Worm (Caenorhabditis elegans) whole organism, L1 larva: Measurements from ENCODE around the gene Y39H10B.2.

ENCODE experiments used
- F16B12.6 ChIP-seq: fragments of 150-350 bp; optimal IDR thresholded peaks from 2 replicates; lab custom pipeline; 2014; ENCODE audit warnings: missing biosample characterization, missing genetic modification characterization
- aha-1 ChIP-seq: fragments of 150-350 bp; optimal IDR thresholded peaks from 2 replicates; lab custom pipeline; 2014; ENCODE audit warnings: missing biosample characterization, missing genetic modification characterization
- aly-2 ChIP-seq: fragments of 150-350 bp; optimal IDR thresholded peaks from 2 replicates; lab custom pipeline; 2014; ENCODE audit warnings: missing biosample characterization, missing genetic modification characterization
- ama-1 ChIP-seq: fragments of 150-350 bp; optimal IDR thresholded peaks from 2 replicates; lab custom pipeline; 2014
- blmp-1 ChIP-seq: fragments of 150-350 bp; optimal IDR thresholded peaks from 2 replicates; lab custom pipeline; 2014; ENCODE audit warnings: missing biosample characterization, missing genetic modification characterization
- ceh-82 ChIP-seq, 3 experiments: fragments of 150-350 bp in 1 of 3; sonication (generic microtip) in 2 of 3; optimal IDR thresholded peaks; 2 replicates each; lab custom pipeline; 2014 to 2017; ENCODE audit warnings: missing biosample characterization in 3 of 3, missing genetic modification characterization in 3 of 3
- ceh-88 ChIP-seq: fragments of 200-800 bp; sonication (Bioruptor generic); IDR thresholded peaks from 2 replicates; pipeline ENCODE4 v1.3.6; 2022; ENCODE audit warnings: missing genetic modification characterization, missing compliant biosample characterization
- ces-1 ChIP-seq: fragments of 150-350 bp; optimal IDR thresholded peaks from 2 replicates; lab custom pipeline; 2014; ENCODE audit warnings: missing biosample characterization, missing genetic modification reagents, missing genetic modification characterization
- dpl-1 ChIP-seq, 3 experiments: fragments of 150-350 bp in 2 of 3; sonication (generic microtip) in 1 of 3; optimal IDR thresholded peaks; 2 replicates each; lab custom pipeline; 2014 to 2017; ENCODE audit warnings: missing biosample characterization in 3 of 3, missing genetic modification characterization in 3 of 3, missing genetic modification reagents in 3 of 3
- efl-1 ChIP-seq, 4 experiments: fragments of 150-350 bp; optimal IDR thresholded peaks in 3 of 4; peaks in 1 of 4; 1 replicate in 1 of 4; 2 replicates in 3 of 4; lab custom pipeline; 2014; ENCODE audit warnings: missing biosample characterization in 2 of 4, missing genetic modification characterization in 2 of 4, missing genetic modification reagents in 2 of 4
- efl-3 ChIP-seq: fragments of 200-800 bp; sonication (Bioruptor generic); optimal IDR thresholded peaks from 2 replicates; lab custom pipeline; 2018; ENCODE audit warnings: mild to moderate bottlenecking, missing genetic modification characterization, missing compliant biosample characterization
- egl-27 ChIP-seq, 2 experiments: fragments of 150-350 bp in 1 of 2; sonication (generic microtip); optimal IDR thresholded peaks; 3 replicates each; lab custom pipeline; 2017 to 2018; ENCODE audit warnings: missing biosample characterization in 2 of 2, missing genetic modification characterization in 2 of 2, missing genetic modification reagents in 2 of 2
- elt-2 ChIP-seq: sonication (generic microtip); optimal IDR thresholded peaks from 2 replicates; lab custom pipeline; 2016; ENCODE audit warnings: missing genetic modification characterization, mild to moderate bottlenecking, inconsistent platforms, missing compliant biosample characterization, missing genetic modification reagents
- elt-3 ChIP-seq, 6 experiments: fragments of 150-350 bp in 1 of 6; sonication (generic microtip); optimal IDR thresholded peaks; 2 replicates each; lab custom pipeline; 2017 to 2018; ENCODE audit warnings: missing biosample characterization in 6 of 6, missing genetic modification characterization in 6 of 6, inconsistent platforms in 1 of 6
- ets-5 ChIP-seq: fragments of 200-800 bp; sonication (Bioruptor generic); IDR thresholded peaks from 2 replicates; pipeline ENCODE4 v1.3.6; 2022; ENCODE audit warnings: missing genetic modification characterization, missing compliant biosample characterization
- fkh-4 ChIP-seq: sonication (generic microtip); optimal IDR thresholded peaks from 2 replicates; lab custom pipeline; 2016; ENCODE audit warnings: missing compliant biosample characterization, missing genetic modification characterization, borderline replicate concordance
- grh-1 ChIP-seq: fragments of 200-800 bp; sonication (Bioruptor generic); IDR thresholded peaks from 2 replicates; pipeline ENCODE4 v1.3.6; 2022; ENCODE audit warnings: missing genetic modification reagents, missing genetic modification characterization, missing compliant biosample characterization
- hlh-4 ChIP-seq: sonication (generic microtip); optimal IDR thresholded peaks from 2 replicates; lab custom pipeline; 2016; ENCODE audit warnings: mild to moderate bottlenecking, missing genetic modification characterization, missing compliant biosample characterization
- hpl-2 ChIP-seq: fragments of 150-350 bp; optimal IDR thresholded peaks from 2 replicates; lab custom pipeline; 2014; ENCODE audit warnings: missing biosample characterization, missing genetic modification reagents, missing genetic modification characterization
- lin-14 ChIP-seq: fragments of 200-800 bp; sonication (Bioruptor generic); optimal IDR thresholded peaks from 2 replicates; lab custom pipeline; 2018; ENCODE audit warnings: mild to moderate bottlenecking, missing genetic modification characterization, moderate library complexity, missing compliant biosample characterization
- lin-35 ChIP-seq, 2 experiments: fragments of 150-350 bp; optimal IDR thresholded peaks; 2 replicates each; lab custom pipeline; 2014; ENCODE audit warnings: missing biosample characterization in 2 of 2, missing genetic modification characterization in 2 of 2, missing genetic modification reagents in 2 of 2
- lin-39 ChIP-seq: fragments of 150-350 bp; optimal IDR thresholded peaks from 2 replicates; lab custom pipeline; 2014; ENCODE audit warnings: missing biosample characterization, missing genetic modification reagents, missing genetic modification characterization
- lir-3 ChIP-seq: sonication (generic microtip); optimal IDR thresholded peaks from 2 replicates; lab custom pipeline; 2016; ENCODE audit warnings: mild to moderate bottlenecking, missing genetic modification characterization, moderate library complexity, missing compliant biosample characterization; ENCODE audit not compliant: poor library complexity
- lsy-2 ChIP-seq, 2 experiments: fragments of 150-350 bp; optimal IDR thresholded peaks; 2 replicates each; lab custom pipeline; 2014; ENCODE audit warnings: missing biosample characterization in 2 of 2, missing genetic modification characterization in 2 of 2
- mdl-1 ChIP-seq, 2 experiments: fragments of 150-350 bp; optimal IDR thresholded peaks; 2 replicates each; lab custom pipeline; 2014 to 2017; ENCODE audit warnings: missing biosample characterization in 2 of 2, missing genetic modification characterization in 2 of 2, inconsistent platforms in 1 of 2
- mef-2 ChIP-seq: fragments of 150-350 bp; optimal IDR thresholded peaks from 2 replicates; lab custom pipeline; 2014; ENCODE audit warnings: missing biosample characterization, missing genetic modification characterization
- mep-1 ChIP-seq: fragments of 150-350 bp; optimal IDR thresholded peaks from 2 replicates; lab custom pipeline; 2014; ENCODE audit warnings: missing biosample characterization, missing genetic modification characterization
- nhr-11 ChIP-seq: fragments of 150-350 bp; optimal IDR thresholded peaks from 2 replicates; lab custom pipeline; 2014; ENCODE audit warnings: missing biosample characterization, missing genetic modification characterization
- nhr-12 ChIP-seq: sonication (generic microtip); optimal IDR thresholded peaks from 2 replicates; lab custom pipeline; 2017; ENCODE audit warnings: missing biosample characterization, missing genetic modification characterization
- nhr-20 ChIP-seq: sonication (generic microtip); optimal IDR thresholded peaks from 2 replicates; lab custom pipeline; 2016; ENCODE audit warnings: mild to moderate bottlenecking, missing genetic modification characterization, missing compliant biosample characterization
- nhr-237 ChIP-seq: fragments of 150-350 bp; optimal IDR thresholded peaks from 2 replicates; lab custom pipeline; 2014; ENCODE audit warnings: missing biosample characterization, missing genetic modification characterization
- nhr-47 ChIP-seq: sonication (generic microtip); optimal IDR thresholded peaks from 2 replicates; lab custom pipeline; 2016; ENCODE audit warnings: mild to moderate bottlenecking, missing genetic modification characterization, moderate library complexity, missing compliant biosample characterization
- nhr-71 ChIP-seq: sonication (generic microtip); optimal IDR thresholded peaks from 2 replicates; lab custom pipeline; 2016; ENCODE audit warnings: mild to moderate bottlenecking, missing genetic modification characterization, moderate library complexity, missing compliant biosample characterization
- nhr-77 ChIP-seq: fragments of 150-350 bp; optimal IDR thresholded peaks from 2 replicates; lab custom pipeline; 2014; ENCODE audit warnings: missing biosample characterization, missing genetic modification characterization
- nhr-84 ChIP-seq: sonication (generic microtip); optimal IDR thresholded peaks from 2 replicates; lab custom pipeline; 2017; ENCODE audit warnings: missing biosample characterization, missing genetic modification characterization
- nhr-90 ChIP-seq: sonication (generic microtip); optimal IDR thresholded peaks from 2 replicates; lab custom pipeline; 2016; ENCODE audit warnings: mild to moderate bottlenecking, missing genetic modification characterization, missing compliant biosample characterization; ENCODE audit not compliant: poor library complexity
- pag-3 ChIP-seq: sonication (generic microtip); optimal IDR thresholded peaks from 2 replicates; lab custom pipeline; 2017; ENCODE audit warnings: missing genetic modification characterization, mild to moderate bottlenecking, missing compliant biosample characterization, antibody characterized with exemption, borderline replicate concordance; ENCODE audit not compliant: insufficient read depth
- pax-3 ChIP-seq: fragments of 200-800 bp; sonication (Bioruptor generic); optimal IDR thresholded peaks from 2 replicates; lab custom pipeline; 2018; ENCODE audit warnings: mild to moderate bottlenecking, missing genetic modification characterization, moderate library complexity, missing compliant biosample characterization
- pqm-1 ChIP-seq: sonication (generic microtip); optimal IDR thresholded peaks from 3 replicates; lab custom pipeline; 2017; ENCODE audit warnings: missing biosample characterization, missing genetic modification characterization
- rnt-1 ChIP-seq: sonication (generic microtip); optimal IDR thresholded peaks from 2 replicates; lab custom pipeline; 2016; ENCODE audit warnings: mild to moderate bottlenecking, missing genetic modification characterization, moderate library complexity, missing compliant biosample characterization
- snpc-4 ChIP-seq: fragments of 150-350 bp; optimal IDR thresholded peaks from 2 replicates; lab custom pipeline; 2014; ENCODE audit warnings: missing biosample characterization, missing genetic modification characterization
- snu-23 ChIP-seq: sonication (generic microtip); optimal IDR thresholded peaks from 2 replicates; lab custom pipeline; 2016; ENCODE audit warnings: missing genetic modification characterization, missing compliant biosample characterization
- tbx-2 ChIP-seq: sonication (generic microtip); optimal IDR thresholded peaks from 2 replicates; lab custom pipeline; 2016; ENCODE audit warnings: missing genetic modification characterization, missing compliant biosample characterization
- tlp-1 ChIP-seq: fragments of 150-350 bp; optimal IDR thresholded peaks from 2 replicates; lab custom pipeline; 2014; ENCODE audit warnings: missing biosample characterization, missing genetic modification characterization
- unc-130 ChIP-seq: fragments of 150-350 bp; optimal IDR thresholded peaks from 2 replicates; lab custom pipeline; 2017; ENCODE audit warnings: missing biosample characterization, missing genetic modification characterization, inconsistent platforms
- unc-30 ChIP-seq: sonication (generic microtip); optimal IDR thresholded peaks from 2 replicates; lab custom pipeline; 2017; ENCODE audit warnings: missing biosample characterization, missing genetic modification characterization
- unc-86 ChIP-seq: sonication (generic microtip); optimal IDR thresholded peaks from 2 replicates; lab custom pipeline; 2016; ENCODE audit warnings: missing genetic modification characterization, missing compliant biosample characterization
- vab-15 ChIP-seq: sonication (generic microtip); optimal IDR thresholded peaks from 2 replicates; lab custom pipeline; 2017; ENCODE audit warnings: missing genotype, mild to moderate bottlenecking, missing genetic modification characterization, missing compliant biosample characterization
- zip-4 ChIP-seq: fragments of 200-800 bp; sonication (Bioruptor generic); optimal IDR thresholded peaks from 2 replicates; lab custom pipeline; 2018; ENCODE audit warnings: mild to moderate bottlenecking, missing genetic modification characterization, moderate library complexity, missing compliant biosample characterization

Y39H10B.2 gene

ce11 chrV:3695254-3695653 is 26.7 kb downstream of the Y39H10B.2 start:
- TF ChIP-seq rnt-1 (tag; lab: Kevin White, UChicago) (peak; percentile 45), snu-23 (peak; percentile 10), lsy-2 (tag; optimal IDR thresholded peaks at IDR 0.05; lab: Kevin White, UChicago) (peak in 1 of 2 experiments; percentile 13), unc-130 (peak; percentile 21), lir-3 (tag; lab: Kevin White, UChicago) (no peak), nhr-71 (tag; lab: Kevin White, UChicago) (peak; percentile 43), lin-14 (GFP tag; lab: Kevin White, UChicago) (peak; percentile 57), efl-1 (optimal IDR thresholded peaks at IDR 0.05; lab: Kevin White, UChicago) (no peak), efl-1 (GFP tag; optimal IDR thresholded peaks at IDR 0.05 in 1 of 2; lab: Kevin White, UChicago) (peak in 1 of 2 experiments; percentile 68), blmp-1 (tag; lab: Kevin White, UChicago) (peak; percentile 27), ces-1 (GFP tag; lab: Kevin White, UChicago) (no peak)

ce11 chrV:3697071-3697470 is 28.5 kb downstream of the Y39H10B.2 start:
- TF ChIP-seq nhr-12 (tag; lab: Kevin White, UChicago) (no peak), lin-14 (GFP tag; lab: Kevin White, UChicago) (peak; percentile 34), snpc-4 (tag; lab: Kevin White, UChicago) (no peak), mep-1 (tag; lab: Kevin White, UChicago) (no peak), pqm-1 (no peak), nhr-77 (tag; lab: Kevin White, UChicago) (no peak), ceh-88 (GFP tag; lab: Robert Waterston, UW) (no peak), nhr-71 (tag; lab: Kevin White, UChicago) (peak; percentile 38), blmp-1 (tag; lab: Kevin White, UChicago) (peak; percentile 62), zip-4 (GFP tag; lab: Kevin White, UChicago) (no peak), unc-30 (tag; lab: Kevin White, UChicago) (no peak), ceh-82 (tag; optimal IDR thresholded peaks at IDR 0.05; lab: Kevin White, UChicago) (no peak), vab-15 (tag; lab: Kevin White, UChicago) (no peak), mdl-1 (tag; optimal IDR thresholded peaks at IDR 0.05; lab: Kevin White, UChicago) (peak in 1 of 2 experiments; percentile 23), unc-130 (no peak), snu-23 (peak; percentile 11), dpl-1 (GFP tag; optimal IDR thresholded peaks at IDR 0.05; lab: Kevin White, UChicago) (no peak), hlh-4 (tag; lab: Kevin White, UChicago) (no peak), elt-2 (peak; percentile 86), lin-39 (tag; lab: Kevin White, UChicago) (no peak), F16B12.6 (tag; lab: Kevin White, UChicago) (no peak), unc-86 (tag; lab: Kevin White, UChicago) (no peak), nhr-237 (tag; lab: Kevin White, UChicago) (no peak), ama-1 (no peak), lir-3 (tag; lab: Kevin White, UChicago) (no peak), pax-3 (no peak), hpl-2 (GFP tag; lab: Kevin White, UChicago) (no peak), lsy-2 (tag; optimal IDR thresholded peaks at IDR 0.05; lab: Kevin White, UChicago) (peak in 1 of 2 experiments; percentile 41), aha-1 (tag; lab: Kevin White, UChicago) (no peak), tlp-1 (tag; lab: Kevin White, UChicago) (no peak), pag-3 (no peak), aly-2 (no peak), grh-1 (no peak), nhr-47 (tag; lab: Kevin White, UChicago) (no peak), ets-5 (no peak), efl-3 (no peak), egl-27 (tag; optimal IDR thresholded peaks at IDR 0.05; lab: Kevin White, UChicago) (no peak), mef-2 (tag; lab: Kevin White, UChicago) (no peak), elt-3 (tag; optimal IDR thresholded peaks at IDR 0.05; lab: Kevin White, UChicago) (peak in 1 of 6 experiments; percentile 58), lin-35 (GFP tag; optimal IDR thresholded peaks at IDR 0.05; lab: Kevin White, UChicago) (peak in 1 of 2 experiments; percentile 10), nhr-84 (no peak), nhr-11 (tag; lab: Kevin White, UChicago) (no peak), ces-1 (GFP tag; lab: Kevin White, UChicago) (no peak), nhr-90 (tag; lab: Kevin White, UChicago) (no peak), tbx-2 (tag; lab: Kevin White, UChicago) (no peak), fkh-4 (tag; lab: Kevin White, UChicago) (no peak), nhr-20 (tag; lab: Kevin White, UChicago) (peak; percentile 24)
